Worm (Caenorhabditis elegans) whole organism, L2 larva: ENCODE data around the gene epg-7.

ENCODE experiments used
- F13H6.1 ChIP-seq: sonication (generic microtip); optimal IDR thresholded peaks from 2 replicates; lab custom pipeline; 2016; ENCODE audit warnings: missing genetic modification characterization, missing compliant biosample characterization
- ceh-82 ChIP-seq: fragments of 150-350 bp; optimal IDR thresholded peaks from 2 replicates; lab custom pipeline; 2014; ENCODE audit warnings: missing biosample characterization, missing genetic modification characterization
- elt-3 ChIP-seq: sonication (generic microtip); optimal IDR thresholded peaks from 2 replicates; lab custom pipeline; 2017; ENCODE audit warnings: missing biosample characterization, missing genetic modification characterization
- lin-39 ChIP-seq: fragments of 150-350 bp; optimal IDR thresholded peaks from 2 replicates; lab custom pipeline; 2014; ENCODE audit warnings: missing biosample characterization, missing genetic modification reagents, missing genetic modification characterization
- nhr-11 ChIP-seq: fragments of 150-350 bp; optimal IDR thresholded peaks from 2 replicates; lab custom pipeline; 2014; ENCODE audit warnings: missing biosample characterization, missing genetic modification characterization
- unc-39 ChIP-seq: fragments of 150-350 bp; optimal IDR thresholded peaks from 2 replicates; lab custom pipeline; 2014; ENCODE audit warnings: missing biosample characterization, missing genetic modification characterization

DNA sequence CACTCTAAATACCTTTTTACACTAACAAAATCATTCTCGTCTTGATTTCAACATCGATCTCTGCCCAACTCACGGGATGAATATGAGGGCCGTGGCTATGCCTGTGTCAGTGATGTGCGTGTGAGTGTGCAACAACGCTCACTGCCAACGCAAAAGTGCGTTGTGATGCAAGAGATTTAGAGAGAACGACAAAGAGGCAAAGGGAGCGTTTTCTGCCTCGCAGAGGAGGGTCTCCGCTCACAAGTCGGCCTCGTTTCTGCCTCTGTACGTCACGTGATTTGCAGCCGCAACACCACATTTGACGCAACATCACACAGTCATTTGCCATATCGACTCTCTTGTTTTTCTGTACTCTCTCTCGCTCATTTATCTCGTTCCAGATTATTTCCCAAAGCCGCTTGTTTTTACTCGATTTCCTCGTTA lies at the start of gene epg-7:
- TF ChIP-seq elt-3 (tag; lab: Kevin White, UChicago) (no peak), ceh-82 (tag; lab: Kevin White, UChicago) (peak; percentile 71), F13H6.1 (peak; percentile 98), nhr-11 (tag; lab: Kevin White, UChicago) (no peak), unc-39 (tag; lab: Kevin White, UChicago) (no peak), lin-39 (tag; lab: Kevin White, UChicago) (peak; percentile 48)
